Fruit fly (Drosophila melanogaster) whole organism, pupa: ENCODE results near the gene Phb1.

Source experiments
- CG10348 ChIP-seq: fragments of 200-800 bp; sonication (Bioruptor generic); IDR thresholded peaks from 2 replicates; pipeline ENCODE4 v1.3.6; 2022; ENCODE audit warnings: missing biosample characterization, missing genetic modification characterization
- CG12605 ChIP-seq: fragments of 200-800 bp; sonication (Bioruptor generic); IDR thresholded peaks from 2 replicates; pipeline ENCODE4 v1.3.6; 2022; ENCODE audit warnings: missing biosample characterization, missing genetic modification characterization
- CG13204 ChIP-seq: fragments of 200-800 bp; sonication (Bioruptor generic); optimal IDR thresholded peaks from 2 replicates; lab custom pipeline; 2018; ENCODE audit warnings: missing biosample characterization, mild to moderate bottlenecking, missing genetic modification characterization, moderate library complexity
- CG14655 ChIP-seq: fragments of 200-800 bp; sonication (Bioruptor generic); optimal IDR thresholded peaks from 3 replicates; lab custom pipeline; 2017; ENCODE audit warnings: mild to moderate bottlenecking, missing biosample characterization, missing genetic modification reagents, missing genetic modification characterization
- CG15710 ChIP-seq: fragments of 200-800 bp; sonication (Bioruptor generic); optimal IDR thresholded peaks from 2 replicates; lab custom pipeline; 2018; ENCODE audit warnings: missing biosample characterization, mild to moderate bottlenecking, missing genetic modification characterization, moderate library complexity
- CG17806 ChIP-seq: fragments of 200-800 bp; sonication (Bioruptor generic); optimal IDR thresholded peaks from 2 replicates; lab custom pipeline; 2018; ENCODE audit warnings: missing biosample characterization, mild to moderate bottlenecking, missing genetic modification characterization, moderate library complexity
- CG32121 ChIP-seq: fragments of 200-800 bp; sonication (Bioruptor generic); IDR thresholded peaks from 2 replicates; pipeline ENCODE4 v1.3.6; 2022; ENCODE audit warnings: missing biosample characterization, missing genetic modification characterization
- CG34367 ChIP-seq: fragments of 200-800 bp; sonication (Bioruptor generic); optimal IDR thresholded peaks from 2 replicates; lab custom pipeline; 2018; ENCODE audit warnings: missing biosample characterization, mild to moderate bottlenecking, missing genetic modification characterization
- CG4496 ChIP-seq: fragments of 200-800 bp; sonication (Bioruptor generic); IDR thresholded peaks from 3 replicates; pipeline ENCODE4 v1.3.6; 2022; ENCODE audit warnings: missing biosample characterization, missing genetic modification characterization
- CG8159 ChIP-seq: fragments of 200-800 bp; sonication (Bioruptor generic); optimal IDR thresholded peaks from 3 replicates; lab custom pipeline; 2018; ENCODE audit warnings: missing biosample characterization, mild to moderate bottlenecking, missing genetic modification characterization, moderate library complexity
- CG8301 ChIP-seq: fragments of 200-800 bp; sonication (Bioruptor generic); optimal IDR thresholded peaks from 2 replicates; lab custom pipeline; 2018; ENCODE audit warnings: missing biosample characterization, mild to moderate bottlenecking, missing genetic modification characterization
- CG9948 ChIP-seq: fragments of 200-800 bp; sonication (Bioruptor generic); optimal IDR thresholded peaks from 2 replicates; lab custom pipeline; 2018; ENCODE audit warnings: missing biosample characterization, mild to moderate bottlenecking, missing genetic modification characterization, moderate library complexity
- D1 ChIP-seq: fragments of 200-800 bp; sonication (Bioruptor generic); optimal IDR thresholded peaks from 2 replicates; lab custom pipeline; 2018; ENCODE audit warnings: missing biosample characterization, mild to moderate bottlenecking, missing genetic modification characterization, moderate library complexity
- EcR ChIP-seq: fragments of 200-800 bp; sonication (Bioruptor generic); optimal IDR thresholded peaks from 3 replicates; lab custom pipeline; 2019; ENCODE audit warnings: missing biosample characterization, missing genetic modification characterization, mild to moderate bottlenecking, moderate library complexity, missing genetic modification reagents
- Ets98B ChIP-seq: fragments of 200-800 bp; sonication (Bioruptor generic); IDR thresholded peaks from 2 replicates; pipeline ENCODE4 v1.3.6; 2022; ENCODE audit warnings: missing biosample characterization, missing genetic modification characterization
- Pif1A ChIP-seq: fragments of 200-800 bp; sonication (Bioruptor generic); optimal IDR thresholded peaks from 3 replicates; lab custom pipeline; 2016; ENCODE audit warnings: missing biosample characterization, missing genetic modification characterization
- Pif1B ChIP-seq: fragments of 200-800 bp; sonication (Bioruptor generic); optimal IDR thresholded peaks from 3 replicates; lab custom pipeline; 2016; ENCODE audit warnings: missing biosample characterization, missing genetic modification characterization
- Snoo ChIP-seq: fragments of 200-800 bp; sonication (Bioruptor generic); optimal IDR thresholded peaks from 3 replicates; lab custom pipeline; 2017; ENCODE audit warnings: missing biosample characterization, mild to moderate bottlenecking, missing genetic modification characterization, inconsistent platforms
- fd96Ca ChIP-seq: fragments of 200-800 bp; sonication (Bioruptor generic); IDR thresholded peaks from 3 replicates; pipeline ENCODE4 v1.3.6; 2022; ENCODE audit warnings: missing biosample characterization, missing genetic modification characterization
- gl ChIP-seq: fragments of 200-800 bp; sonication (Bioruptor generic); optimal IDR thresholded peaks from 2 replicates; lab custom pipeline; 2018; ENCODE audit warnings: missing biosample characterization, mild to moderate bottlenecking, missing genetic modification characterization
- rn ChIP-seq: fragments of 200-800 bp; sonication (Bioruptor generic); IDR thresholded peaks from 2 replicates; pipeline ENCODE4 v1.3.6; 2022; ENCODE audit warnings: missing biosample characterization, missing genetic modification characterization

Gene Phb1

DNA sequence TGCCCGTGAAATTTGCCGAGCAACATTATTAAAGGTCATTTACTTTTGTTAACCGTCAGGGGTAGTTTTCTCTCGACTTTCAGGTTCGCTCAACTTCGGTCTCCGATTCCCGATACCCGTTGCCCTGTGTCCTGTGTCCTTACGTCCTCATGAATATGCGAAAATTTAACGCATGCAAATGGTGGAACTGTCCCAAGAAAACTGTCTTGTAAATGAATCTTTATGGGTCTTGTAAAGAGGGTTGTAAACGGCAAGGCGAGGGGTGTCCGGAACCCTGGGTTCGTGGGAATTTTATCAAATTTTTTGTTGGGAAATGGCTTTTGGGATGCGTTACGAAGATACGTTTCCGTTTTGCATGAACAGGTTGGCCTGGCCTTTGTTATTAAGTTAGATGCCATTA, 16.1 kb upstream of the Phb1 start:
- TF ChIP-seq CG14655 (GFP tag; lab: Kevin White, UChicago), result no peak
- no peak for TF ChIP-seq CG12605 (GFP tag; lab: Robert Waterston, UW)
- TF ChIP-seq CG13204, result no peak
- TF ChIP-seq EcR (GFP tag; lab: Kevin White, UChicago), result peak; percentile 23

DNA sequence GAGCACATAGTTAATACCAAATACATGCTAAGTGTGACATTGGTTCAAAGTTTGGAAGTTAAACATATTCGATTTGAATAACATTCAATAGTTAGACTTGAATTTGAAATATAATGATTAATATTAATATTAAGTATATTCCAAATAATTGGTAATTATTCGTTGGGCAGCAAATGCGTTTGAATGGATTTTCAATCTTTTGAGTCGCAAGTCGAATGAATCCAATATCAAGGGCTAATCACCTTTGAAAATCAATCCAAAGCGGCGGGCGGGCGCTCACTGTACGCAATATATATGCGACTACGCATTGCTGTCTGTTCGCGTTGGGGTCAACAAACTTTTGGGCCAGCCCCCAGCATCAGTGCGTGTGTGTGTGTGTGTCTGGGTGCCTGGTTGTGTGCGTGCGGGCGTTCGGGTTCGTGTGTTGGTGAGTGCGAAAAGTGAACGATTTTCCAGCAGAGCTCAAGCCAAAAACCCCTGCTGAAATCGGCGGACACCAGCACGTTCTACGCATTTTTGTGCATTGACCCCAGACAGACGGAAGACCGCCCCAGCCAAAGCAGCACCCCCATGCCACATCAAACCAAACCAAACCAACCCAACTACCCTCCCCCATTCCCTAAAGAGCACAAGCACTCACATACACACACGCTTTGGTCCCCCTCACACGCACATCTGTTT, 14.8 kb upstream of the Phb1 start:
- TF ChIP-seq Pif1B (no peak), CG12605 (GFP tag; lab: Robert Waterston, UW) (no peak), CG13204 (peak; percentile 19), CG14655 (GFP tag; lab: Kevin White, UChicago) (no peak), CG34367 (tag; lab: Kevin White, UChicago) (no peak), CG9948 (peak; percentile 17), CG4496 (GFP tag; lab: Robert Waterston, UW) (no peak), CG32121 (GFP tag; lab: Robert Waterston, UW) (no peak), rn (no peak), fd96Ca (no peak), CG8301 (no peak), gl (tag; lab: Kevin White, UChicago) (no peak), CG8159 (tag; lab: Kevin White, UChicago) (no peak), CG17806 (tag; lab: Kevin White, UChicago) (peak; percentile 17), CG10348 (GFP tag; lab: Robert Waterston, UW) (no peak), Snoo (no peak), D1 (no peak), Pif1A (GFP tag; lab: Kevin White, UChicago) (no peak), EcR (GFP tag; lab: Kevin White, UChicago) (peak; percentile 94), CG15710 (peak; percentile 13), Ets98B (GFP tag; lab: Robert Waterston, UW) (no peak)

DNA sequence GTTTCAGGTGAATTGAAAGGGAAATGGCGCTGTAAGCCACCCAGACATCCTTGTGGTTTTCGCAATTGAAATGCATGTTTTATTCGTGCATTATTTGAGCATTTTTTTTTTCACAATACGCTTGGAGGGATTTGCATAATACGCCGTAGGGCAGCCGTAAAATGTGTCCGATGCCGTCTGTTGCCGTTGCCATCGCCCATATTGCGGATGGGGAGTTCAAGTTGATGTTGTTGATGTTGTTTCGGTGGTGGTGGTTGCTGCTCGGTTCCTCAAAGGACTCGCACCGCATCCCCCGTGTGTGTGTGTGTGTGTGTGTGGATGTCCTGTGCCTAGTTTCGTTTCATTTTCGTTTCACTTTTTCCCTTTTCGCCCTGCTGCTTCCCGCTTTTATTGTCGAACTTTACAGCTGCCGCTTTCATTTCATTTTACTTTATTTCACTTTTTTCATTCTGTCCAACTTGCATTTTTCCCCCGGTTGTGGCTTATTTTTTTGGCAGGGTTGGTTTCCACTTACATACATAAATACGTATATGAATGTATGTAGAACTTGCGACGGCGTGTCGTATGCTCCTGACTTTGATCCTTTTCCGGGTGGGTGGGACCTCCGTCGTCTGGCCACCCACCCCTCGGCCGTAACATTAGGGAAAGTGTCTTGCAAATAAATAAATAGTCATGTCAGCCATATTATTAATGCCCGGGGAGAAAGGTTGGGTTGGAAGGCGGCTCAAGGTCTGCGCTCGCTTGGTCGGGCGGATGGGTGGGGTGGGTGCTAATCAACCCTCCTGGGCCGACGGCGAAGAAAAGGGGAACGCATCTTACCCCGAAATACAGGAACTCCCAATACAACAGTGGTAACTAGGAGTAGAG, 14.1 kb upstream of the Phb1 start:
- no peak for TF ChIP-seq CG9948
- no peak for TF ChIP-seq rn
- TF ChIP-seq CG15710, result no peak
- no peak for TF ChIP-seq CG8159 (tag; lab: Kevin White, UChicago)
- TF ChIP-seq Pif1A (GFP tag; lab: Kevin White, UChicago), result no peak
- TF ChIP-seq gl (tag; lab: Kevin White, UChicago), result no peak
- TF ChIP-seq CG13204, result no peak
- TF ChIP-seq CG10348 (GFP tag; lab: Robert Waterston, UW), result no peak
- TF ChIP-seq CG14655 (GFP tag; lab: Kevin White, UChicago), result no peak
- no peak for TF ChIP-seq CG8301
- no peak for TF ChIP-seq D1
- no peak for TF ChIP-seq Ets98B (GFP tag; lab: Robert Waterston, UW)
- no peak for TF ChIP-seq Snoo
- TF ChIP-seq CG12605 (GFP tag; lab: Robert Waterston, UW), result no peak
- no peak for TF ChIP-seq CG32121 (GFP tag; lab: Robert Waterston, UW)
- TF ChIP-seq fd96Ca, result no peak
- TF ChIP-seq CG4496 (GFP tag; lab: Robert Waterston, UW), result no peak
- TF ChIP-seq Pif1B, result no peak
- TF ChIP-seq CG34367 (tag; lab: Kevin White, UChicago), result no peak

DNA sequence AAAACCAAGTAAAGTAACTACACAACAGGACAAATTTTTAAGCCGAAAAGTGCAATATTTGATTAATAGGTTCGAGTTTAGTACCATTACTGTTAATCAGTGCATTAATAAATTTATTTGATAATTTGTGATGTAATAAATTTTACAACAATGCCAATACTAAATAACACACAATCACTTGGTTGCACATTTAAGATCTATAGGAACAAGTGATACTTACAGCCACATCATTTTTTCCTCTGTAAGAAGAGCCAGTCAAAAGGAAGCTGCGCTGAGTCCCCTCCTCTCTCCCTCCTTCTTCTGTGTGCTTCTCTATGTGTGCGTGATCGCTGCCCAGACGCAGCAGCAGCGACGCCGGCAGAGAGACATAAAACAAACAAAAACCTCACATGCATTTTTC, 13.1 kb upstream of the Phb1 start:
- TF ChIP-seq CG8159 (tag; lab: Kevin White, UChicago) (peak; percentile 98), CG8301 (peak; percentile 89), gl (tag; lab: Kevin White, UChicago) (peak; percentile 90), Pif1A (GFP tag; lab: Kevin White, UChicago) (peak; percentile 90), D1 (peak; percentile 94), CG12605 (GFP tag; lab: Robert Waterston, UW) (peak; percentile 56), CG4496 (GFP tag; lab: Robert Waterston, UW) (peak; percentile 71), CG14655 (GFP tag; lab: Kevin White, UChicago) (peak; percentile 94), CG32121 (GFP tag; lab: Robert Waterston, UW) (0 out of 2 replicates have a peak, but pooled peaks have one; percentile 18), EcR (GFP tag; lab: Kevin White, UChicago) (no peak), rn (peak; percentile 14; the same call in 1 of the 2 replicates), fd96Ca (peak; percentile 62; the same call in 2 of the 3 replicates), CG10348 (GFP tag; lab: Robert Waterston, UW) (no peak), CG34367 (tag; lab: Kevin White, UChicago) (peak; percentile 96), Pif1B (peak; percentile 83), CG9948 (peak; percentile 98), CG17806 (tag; lab: Kevin White, UChicago) (peak; percentile 98), Snoo (peak; percentile 88), CG15710 (peak; percentile 95), CG13204 (peak; percentile 86), Ets98B (GFP tag; lab: Robert Waterston, UW) (peak; percentile 30; the same call in 1 of the 2 replicates)

DNA sequence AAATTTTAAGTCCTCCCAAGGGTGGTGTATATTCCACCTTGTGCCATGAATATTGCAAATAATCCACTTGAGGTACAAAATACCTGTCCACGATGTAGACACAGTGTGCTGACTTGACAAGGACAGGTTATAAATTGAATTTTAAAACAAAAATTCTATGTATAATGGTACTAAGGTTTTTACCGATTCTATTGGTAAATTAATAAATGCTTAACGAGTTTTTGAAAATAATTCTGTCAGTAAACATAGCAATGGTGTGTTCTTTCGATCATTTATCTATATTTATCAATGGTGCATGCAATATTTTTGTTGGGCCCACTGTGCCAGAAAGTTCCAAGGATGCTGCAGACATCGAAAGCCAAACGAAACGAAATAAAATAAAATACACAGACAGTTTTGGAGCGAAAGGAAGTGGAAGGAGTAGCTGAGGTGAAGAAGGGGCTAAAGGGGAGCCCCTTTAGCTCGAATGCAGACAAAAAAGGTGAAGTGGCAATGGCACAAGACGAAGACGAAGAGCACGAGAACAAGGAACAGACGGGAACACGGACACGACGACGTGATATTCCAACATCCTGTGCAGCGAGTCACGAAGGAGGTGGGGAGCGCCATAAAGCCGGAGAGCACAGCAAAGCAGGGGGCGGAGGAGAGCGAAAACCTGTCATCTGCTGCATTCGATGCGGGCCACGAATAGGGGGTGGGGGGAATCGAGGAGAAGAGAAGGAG, 12.4 kb upstream of the Phb1 start:
- peak; percentile 80 for TF ChIP-seq Snoo
- no peak for TF ChIP-seq CG32121 (GFP tag; lab: Robert Waterston, UW)
- TF ChIP-seq rn, result 0 out of 2 replicates have a peak, but pooled peaks have one; percentile 10
- no peak for TF ChIP-seq fd96Ca
- TF ChIP-seq CG13204, result no peak
- TF ChIP-seq CG8159 (tag; lab: Kevin White, UChicago), result peak; percentile 93
- TF ChIP-seq CG12605 (GFP tag; lab: Robert Waterston, UW), result no peak
- TF ChIP-seq CG14655 (GFP tag; lab: Kevin White, UChicago), result peak; percentile 78
- TF ChIP-seq Ets98B (GFP tag; lab: Robert Waterston, UW), result no peak
- TF ChIP-seq CG34367 (tag; lab: Kevin White, UChicago), result peak; percentile 88
- no peak for TF ChIP-seq CG10348 (GFP tag; lab: Robert Waterston, UW)
- TF ChIP-seq CG17806 (tag; lab: Kevin White, UChicago), result peak; percentile 92
- peak; percentile 62 for TF ChIP-seq CG8301
- TF ChIP-seq CG15710, result peak; percentile 81
- TF ChIP-seq CG4496 (GFP tag; lab: Robert Waterston, UW), result 0 out of 3 replicates have a peak, but pooled peaks have one; percentile 47
- TF ChIP-seq CG9948, result peak; percentile 91
- TF ChIP-seq EcR (GFP tag; lab: Kevin White, UChicago), result peak; percentile 92
- peak; percentile 76 for TF ChIP-seq Pif1A (GFP tag; lab: Kevin White, UChicago)
- peak; percentile 52 for TF ChIP-seq gl (tag; lab: Kevin White, UChicago)
- peak; percentile 89 for TF ChIP-seq D1
- TF ChIP-seq Pif1B, result peak; percentile 74
